Fruit fly (Drosophila melanogaster) whole organism, prepupa: ENCODE results near the gene CG4213.

Experiments
- CG10631 ChIP-seq: fragments of 200-800 bp; sonication (Bioruptor generic); optimal IDR thresholded peaks from 2 replicates; lab custom pipeline; 2016; ENCODE audit warnings: missing biosample characterization, missing genetic modification characterization
- CG10669 ChIP-seq: fragments of 200-800 bp; sonication (Bioruptor generic); optimal IDR thresholded peaks from 3 replicates; lab custom pipeline; 2018; ENCODE audit warnings: missing biosample characterization, mild to moderate bottlenecking, missing genetic modification characterization, moderate library complexity
- CG11294 ChIP-seq: fragments of 200-800 bp; sonication (Bioruptor generic); IDR thresholded peaks from 2 replicates; pipeline ENCODE4 v1.3.6; 2022; ENCODE audit warnings: missing biosample characterization, missing genetic modification characterization
- CG11762 ChIP-seq: fragments of 200-800 bp; sonication (Bioruptor generic); optimal IDR thresholded peaks from 3 replicates; lab custom pipeline; 2016; ENCODE audit warnings: missing biosample characterization, missing genetic modification characterization; ENCODE audit not compliant: insufficient read depth
- CG11902 ChIP-seq: fragments of 200-800 bp; sonication (Bioruptor generic); optimal IDR thresholded peaks from 3 replicates; lab custom pipeline; 2016; ENCODE audit warnings: missing biosample characterization, missing genetic modification characterization
- CG15336 ChIP-seq: fragments of 200-800 bp; sonication (Bioruptor generic); IDR thresholded peaks from 2 replicates; pipeline ENCODE4 v1.3.6; 2022; ENCODE audit warnings: missing biosample characterization, missing genetic modification characterization
- CG1621 ChIP-seq: fragments of 200-800 bp; sonication (Bioruptor generic); optimal IDR thresholded peaks from 3 replicates; lab custom pipeline; 2018; ENCODE audit warnings: missing biosample characterization, mild to moderate bottlenecking, missing genetic modification characterization
- CG3032 ChIP-seq: fragments of 200-800 bp; optimal IDR thresholded peaks from 2 replicates; lab custom pipeline; 2019; ENCODE audit warnings: missing biosample characterization, mild to moderate bottlenecking, missing genetic modification characterization, moderate library complexity
- CG31627 ChIP-seq: fragments of 200-800 bp; sonication (Bioruptor generic); optimal IDR thresholded peaks from 3 replicates; lab custom pipeline; 2016; ENCODE audit warnings: missing biosample characterization, missing genetic modification characterization
- CG32006 ChIP-seq: fragments of 200-800 bp; sonication (Bioruptor generic); optimal IDR thresholded peaks from 3 replicates; lab custom pipeline; 2017; ENCODE audit warnings: missing biosample characterization, mild to moderate bottlenecking, missing genetic modification characterization
- CG34406 ChIP-seq: fragments of 200-800 bp; sonication (Bioruptor generic); optimal IDR thresholded peaks from 3 replicates; lab custom pipeline; 2016; ENCODE audit warnings: missing biosample characterization, missing genetic modification characterization
- CG3919 ChIP-seq: fragments of 200-800 bp; sonication (Bioruptor generic); optimal IDR thresholded peaks from 3 replicates; lab custom pipeline; 2016; ENCODE audit warnings: missing biosample characterization, missing genetic modification characterization
- CG4318 ChIP-seq: fragments of 200-800 bp; sonication (Bioruptor generic); optimal IDR thresholded peaks from 3 replicates; lab custom pipeline; 2017; ENCODE audit warnings: missing biosample characterization, mild to moderate bottlenecking, missing genetic modification characterization
- CG6163 ChIP-seq: fragments of 200-800 bp; sonication (Bioruptor generic); IDR thresholded peaks from 3 replicates; pipeline ENCODE4 v1.3.6; 2022; ENCODE audit warnings: missing biosample characterization, missing genetic modification characterization
- CG6276 ChIP-seq: fragments of 200-800 bp; sonication (Bioruptor generic); optimal IDR thresholded peaks from 2 replicates; lab custom pipeline; 2017; ENCODE audit warnings: missing biosample characterization, mild to moderate bottlenecking, missing genetic modification characterization
- CG6808 ChIP-seq: fragments of 200-800 bp; sonication (Bioruptor generic); optimal IDR thresholded peaks from 3 replicates; lab custom pipeline; 2017; ENCODE audit warnings: missing biosample characterization, missing genetic modification characterization, mild to moderate bottlenecking, moderate library complexity, missing genetic modification reagents
- CG6854 ChIP-seq: fragments of 200-800 bp; sonication (Bioruptor generic); optimal IDR thresholded peaks from 2 replicates; lab custom pipeline; 2017; ENCODE audit warnings: missing biosample characterization, mild to moderate bottlenecking, missing genetic modification characterization
- CG7368 ChIP-seq: fragments of 200-800 bp; sonication (Bioruptor generic); optimal IDR thresholded peaks from 3 replicates; lab custom pipeline; 2016; ENCODE audit warnings: missing biosample characterization, missing genetic modification characterization
- CG8119 ChIP-seq: fragments of 200-800 bp; sonication (Bioruptor generic); IDR thresholded peaks from 3 replicates; pipeline ENCODE4 v1.3.6; 2022; ENCODE audit warnings: missing biosample characterization, missing genetic modification characterization
- CG8319 ChIP-seq: fragments of 200-800 bp; sonication (Bioruptor generic); optimal IDR thresholded peaks from 3 replicates; lab custom pipeline; 2016; ENCODE audit warnings: missing biosample characterization, missing genetic modification characterization
- CG8632 ChIP-seq: fragments of 200-800 bp; sonication (Bioruptor generic); optimal IDR thresholded peaks from 3 replicates; lab custom pipeline; 2016; ENCODE audit warnings: missing biosample characterization, missing genetic modification characterization
- CG9139 ChIP-seq: fragments of 200-800 bp; sonication (Bioruptor generic); optimal IDR thresholded peaks from 3 replicates; lab custom pipeline; 2017; ENCODE audit warnings: missing biosample characterization, mild to moderate bottlenecking, missing genetic modification characterization
- Eip75B ChIP-seq: fragments of 200-800 bp; sonication (Bioruptor generic); optimal IDR thresholded peaks from 3 replicates; lab custom pipeline; 2016; ENCODE audit warnings: missing biosample characterization, missing genetic modification characterization
- Eip93F ChIP-seq: fragments of 200-800 bp; sonication (Bioruptor generic); optimal IDR thresholded peaks from 2 replicates; lab custom pipeline; 2016; ENCODE audit warnings: missing biosample characterization, mild to moderate bottlenecking, missing genetic modification characterization
- Ets96B ChIP-seq: fragments of 200-800 bp; optimal IDR thresholded peaks from 2 replicates; lab custom pipeline; 2019; ENCODE audit warnings: missing biosample characterization, mild to moderate bottlenecking, missing genetic modification characterization, moderate library complexity
- Gug ChIP-seq: fragments of 200-800 bp; sonication (Bioruptor generic); IDR thresholded peaks from 2 replicates; pipeline ENCODE4 v1.3.6; 2022; ENCODE audit warnings: missing biosample characterization, missing genetic modification characterization
- Hr38 ChIP-seq: sonication (Bioruptor generic); optimal IDR thresholded peaks from 2 replicates; lab custom pipeline; 2016; ENCODE audit warnings: missing biosample characterization, missing genetic modification characterization
- Hr39 ChIP-seq: fragments of 200-800 bp; sonication (Bioruptor generic); optimal IDR thresholded peaks from 2 replicates; lab custom pipeline; 2016; ENCODE audit warnings: missing biosample characterization, missing genetic modification characterization
- Hr4 ChIP-seq: fragments of 200-800 bp; sonication (Bioruptor generic); optimal IDR thresholded peaks from 3 replicates; lab custom pipeline; 2016; ENCODE audit warnings: missing biosample characterization, missing genetic modification characterization
- Lpt ChIP-seq: fragments of 200-800 bp; sonication (Bioruptor generic); optimal IDR thresholded peaks from 3 replicates; lab custom pipeline; 2016; ENCODE audit warnings: missing biosample characterization, missing genetic modification characterization
- Met ChIP-seq: fragments of 200-800 bp; sonication (Bioruptor generic); optimal IDR thresholded peaks from 3 replicates; lab custom pipeline; 2016; ENCODE audit warnings: missing biosample characterization, missing genetic modification characterization
- OdsH ChIP-seq: fragments of 200-800 bp; sonication (Bioruptor generic); optimal IDR thresholded peaks from 3 replicates; lab custom pipeline; 2016; ENCODE audit warnings: missing biosample characterization, missing genetic modification characterization
- Smox ChIP-seq: fragments of 200-800 bp; sonication (Bioruptor generic); optimal IDR thresholded peaks from 3 replicates; lab custom pipeline; 2016; ENCODE audit warnings: missing biosample characterization, missing genetic modification characterization
- Sox102F ChIP-seq: fragments of 200-800 bp; sonication (Bioruptor generic); optimal IDR thresholded peaks from 2 replicates; lab custom pipeline; 2016; ENCODE audit warnings: missing biosample characterization, mild to moderate bottlenecking, missing genetic modification characterization
- achi ChIP-seq: fragments of 200-800 bp; sonication (Bioruptor generic); optimal IDR thresholded peaks from 3 replicates; lab custom pipeline; 2016; ENCODE audit warnings: missing biosample characterization, missing genetic modification characterization
- dsx ChIP-seq: fragments of 200-800 bp; optimal IDR thresholded peaks from 3 replicates; lab custom pipeline; 2019; ENCODE audit warnings: missing biosample characterization, mild to moderate bottlenecking, missing genetic modification characterization, moderate library complexity; ENCODE audit not compliant: poor library complexity, severe bottlenecking
- eg ChIP-seq: fragments of 200-800 bp; sonication (Bioruptor generic); IDR thresholded peaks from 3 replicates; pipeline ENCODE4 v1.3.6; 2022; ENCODE audit warnings: missing biosample characterization, missing genetic modification characterization
- esn ChIP-seq: fragments of 200-800 bp; sonication (Bioruptor generic); optimal IDR thresholded peaks from 2 replicates; lab custom pipeline; 2016; ENCODE audit warnings: missing biosample characterization, mild to moderate bottlenecking, missing genetic modification characterization, moderate library complexity
- fd59A ChIP-seq: fragments of 200-800 bp; sonication (Bioruptor generic); optimal IDR thresholded peaks from 2 replicates; lab custom pipeline; 2017; ENCODE audit warnings: missing biosample characterization, mild to moderate bottlenecking, missing genetic modification characterization, missing genetic modification reagents
- fd85E ChIP-seq: fragments of 200-800 bp; sonication (Bioruptor generic); optimal IDR thresholded peaks from 3 replicates; lab custom pipeline; 2016; ENCODE audit warnings: missing biosample characterization, missing genetic modification characterization
- fkh ChIP-seq: fragments of 200-800 bp; sonication (Bioruptor generic); optimal IDR thresholded peaks from 3 replicates; lab custom pipeline; 2017; ENCODE audit warnings: missing biosample characterization, mild to moderate bottlenecking, missing genetic modification characterization, moderate library complexity
- lz ChIP-seq: fragments of 200-800 bp; sonication (Bioruptor generic); optimal IDR thresholded peaks from 3 replicates; lab custom pipeline; 2016; ENCODE audit warnings: missing biosample characterization, missing genetic modification characterization
- net ChIP-seq: fragments of 200-800 bp; sonication (Bioruptor generic); optimal IDR thresholded peaks from 3 replicates; lab custom pipeline; 2016; ENCODE audit warnings: missing biosample characterization, missing genetic modification characterization
- pdm3 ChIP-seq: fragments of 200-800 bp; sonication (Bioruptor generic); optimal IDR thresholded peaks from 3 replicates; lab custom pipeline; 2016; ENCODE audit warnings: missing biosample characterization, missing genetic modification characterization
- salr ChIP-seq, 2 experiments: fragments of 200-800 bp; sonication (Bioruptor generic); optimal IDR thresholded peaks; 3 replicates each; lab custom pipeline; 2016 to 2018; ENCODE audit warnings: missing biosample characterization in 2 of 2, missing genetic modification characterization in 2 of 2, mild to moderate bottlenecking in 1 of 2
- spab ChIP-seq: fragments of 200-800 bp; sonication (Bioruptor generic); optimal IDR thresholded peaks from 2 replicates; lab custom pipeline; 2017; ENCODE audit warnings: missing biosample characterization, mild to moderate bottlenecking, missing genetic modification characterization, missing genetic modification reagents
- ss ChIP-seq, 2 experiments: fragments of 200-800 bp; sonication (Bioruptor generic); optimal IDR thresholded peaks; 2 replicates in 1 of 2; 3 replicates in 1 of 2; lab custom pipeline; 2017 to 2018; ENCODE audit warnings: mild to moderate bottlenecking in 2 of 2, missing biosample characterization in 2 of 2, missing genetic modification characterization in 2 of 2, moderate library complexity in 1 of 2
- svp ChIP-seq: fragments of 200-800 bp; sonication (Bioruptor generic); peaks from one replicate; lab custom pipeline; 2016; ENCODE audit warnings: missing biosample characterization, missing genetic modification characterization
- topi ChIP-seq: fragments of 200-800 bp; sonication (Bioruptor generic); optimal IDR thresholded peaks from 3 replicates; lab custom pipeline; 2016; ENCODE audit warnings: missing biosample characterization, missing genetic modification characterization
- vri ChIP-seq: fragments of 200-800 bp; sonication (Bioruptor generic); optimal IDR thresholded peaks from 3 replicates; lab custom pipeline; 2016; ENCODE audit warnings: missing biosample characterization, mild to moderate bottlenecking, missing genetic modification characterization

CG4213 gene

dm6 chr2L:430820-431628 is 29.0 kb upstream of the CG4213 start, which contains the start of gene ex:
Gene ex (plus strand): TSS chr2L:431227.
- TF ChIP-seq achi (GFP tag; lab: Kevin White, UChicago) (peak; percentile 55), CG6854 (peak; percentile 60), CG8319 (no peak), net (peak; percentile 33), CG8632 (GFP tag; lab: Kevin White, UChicago) (peak; percentile 39), fkh (GFP tag; lab: Kevin White, UChicago) (peak; percentile 99), topi (GFP tag; lab: Kevin White, UChicago) (no peak), CG8119 (GFP tag; lab: Robert Waterston, UW) (peak; percentile 76; the same call in 2 of the 3 replicates), CG6276 (GFP tag; lab: Kevin White, UChicago) (peak; percentile 67), Lpt (no peak), Ets96B (tag; lab: Kevin White, UChicago) (peak; percentile 46), CG11294 (GFP tag; lab: Robert Waterston, UW) (no peak), CG32006 (peak; percentile 22), dsx (GFP tag; lab: Kevin White, UChicago) (peak; percentile 86), Eip75B (GFP tag; lab: Kevin White, UChicago) (no peak), CG11762 (no peak), CG3919 (peak; percentile 38), CG15336 (GFP tag; lab: Robert Waterston, UW) (peak; percentile 71; the same call in 1 of the 2 replicates), CG10669 (GFP tag; lab: Kevin White, UChicago) (peak; percentile 57), spab (GFP tag; lab: Kevin White, UChicago) (peak; percentile 52), CG10631 (GFP tag; lab: Kevin White, UChicago) (peak; percentile 17), svp (GFP tag; lab: Kevin White, UChicago) (peak; percentile 77), esn (GFP tag; lab: Kevin White, UChicago) (peak; percentile 11), CG11902 (GFP tag; lab: Kevin White, UChicago) (no peak), Hr4 (no peak), fd85E (GFP tag; lab: Kevin White, UChicago) (no peak), fd59A (GFP tag; lab: Kevin White, UChicago) (peak; percentile 32), CG4318 (no peak), lz (GFP tag; lab: Kevin White, UChicago) (no peak), vri (GFP tag; lab: Kevin White, UChicago) (peak; percentile 41), salr (GFP tag; optimal IDR thresholded peaks at IDR 0.05; lab: Kevin White, UChicago) (no peak), Gug (no peak), Sox102F (GFP tag; lab: Kevin White, UChicago) (no peak), Hr39 (GFP tag; lab: Kevin White, UChicago) (no peak), CG3032 (tag; lab: Kevin White, UChicago) (peak; percentile 43), CG6163 (peak; percentile 89), ss (GFP tag; optimal IDR thresholded peaks at IDR 0.05; lab: Kevin White, UChicago) (peak; percentile 71 to 75), OdsH (peak; percentile 21), Hr38 (GFP tag; lab: Kevin White, UChicago) (no peak), CG6808 (GFP tag; lab: Kevin White, UChicago) (peak; percentile 66), pdm3 (GFP tag; lab: Kevin White, UChicago) (peak; percentile 17), eg (GFP tag; lab: Robert Waterston, UW) (peak; percentile 72; the same call in 2 of the 3 replicates), Smox (GFP tag; lab: Kevin White, UChicago) (no peak), CG7368 (no peak), Met (GFP tag; lab: Kevin White, UChicago) (peak; percentile 40), CG9139 (peak; percentile 78), Eip93F (GFP tag; lab: Kevin White, UChicago) (no peak), CG34406 (no peak), CG31627 (GFP tag; lab: Kevin White, UChicago) (no peak), CG1621 (tag; lab: Kevin White, UChicago) (peak; percentile 65)
